Worm (Caenorhabditis elegans) whole organism, L4/young adult: ENCODE results near the gene Y52E8A.2.

ENCODE experiments used
- W03F9.2 ChIP-seq: fragments of 150-350 bp; optimal IDR thresholded peaks from 2 replicates; lab custom pipeline; 2014; ENCODE audit warnings: missing biosample characterization, missing genetic modification characterization
- dao-5 ChIP-seq: sonication (generic microtip); optimal IDR thresholded peaks from 2 replicates; lab custom pipeline; 2016; ENCODE audit warnings: missing genotype, missing genetic modification characterization, moderate library complexity, missing compliant biosample characterization
- him-1 ChIP-seq: sonication (generic microtip); optimal IDR thresholded peaks from 2 replicates; lab custom pipeline; 2016; ENCODE audit warnings: missing genotype, missing genetic modification reagents, missing genetic modification characterization, missing compliant biosample characterization

The Y52E8A.2 gene

ce11 chrII:4320455-4320854 lies at the start of gene Y52E8A.2:
TSS of gene Y52E8A.2 (plus strand) at chrII:4320836.
- TF ChIP-seq dao-5 (tag; lab: Kevin White, UChicago), result no peak
- TF ChIP-seq him-1 (tag; lab: Kevin White, UChicago), result no peak
- TF ChIP-seq W03F9.2 (tag; lab: Kevin White, UChicago), result no peak

ce11 chrII:4275637-4276252 lies 44.9 kb upstream of the Y52E8A.2 start, which contains the start of gene npr-42:
TSS of gene npr-42 (plus strand) at chrII:4276202.
- TF ChIP-seq W03F9.2 (tag; lab: Kevin White, UChicago) (no peak), him-1 (tag; lab: Kevin White, UChicago) (no peak), dao-5 (tag; lab: Kevin White, UChicago) (no peak)

ce11 chrII:4276924-4277323 lies 43.7 kb upstream of the Y52E8A.2 start:
- TF ChIP-seq dao-5 (tag; lab: Kevin White, UChicago), result no peak
- TF ChIP-seq him-1 (tag; lab: Kevin White, UChicago), result no peak
- no peak for TF ChIP-seq W03F9.2 (tag; lab: Kevin White, UChicago)

- TF ChIP-seq W03F9.2 (tag; lab: Kevin White, UChicago) (no peak), him-1 (tag; lab: Kevin White, UChicago) (no peak), dao-5 (tag; lab: Kevin White, UChicago) (no peak)
These were observed 43.0 kb upstream of the Y52E8A.2 start for ce11 chrII:4277639-4278038.

ce11 chrII:4281743-4282142 lies 38.9 kb upstream of the Y52E8A.2 start, which contains the start of gene C01F1.5:
TSS of gene C01F1.5 (minus strand) at chrII:4281845.
- TF ChIP-seq him-1 (tag; lab: Kevin White, UChicago) (no peak), dao-5 (tag; lab: Kevin White, UChicago) (no peak), W03F9.2 (tag; lab: Kevin White, UChicago) (no peak)

- TF ChIP-seq W03F9.2 (tag; lab: Kevin White, UChicago), result no peak
- no peak for TF ChIP-seq him-1 (tag; lab: Kevin White, UChicago)
- TF ChIP-seq dao-5 (tag; lab: Kevin White, UChicago), result no peak
These were observed 36.1 kb upstream of the Y52E8A.2 start for ce11 chrII:4284305-4285193.

ce11 chrII:4286921-4287320 lies 33.7 kb upstream of the Y52E8A.2 start:
- TF ChIP-seq dao-5 (tag; lab: Kevin White, UChicago) (no peak), W03F9.2 (tag; lab: Kevin White, UChicago) (no peak), him-1 (tag; lab: Kevin White, UChicago) (no peak)

- no peak for TF ChIP-seq him-1 (tag; lab: Kevin White, UChicago)
- no peak for TF ChIP-seq W03F9.2 (tag; lab: Kevin White, UChicago)
- TF ChIP-seq dao-5 (tag; lab: Kevin White, UChicago), result no peak
These were observed 32.5 kb upstream of the Y52E8A.2 start, which contains the start of gene C01F1.6 for ce11 chrII:4288111-4288510. TSS of gene C01F1.6 (minus strand) at chrII:4288211.

- TF ChIP-seq him-1 (tag; lab: Kevin White, UChicago) (no peak), dao-5 (tag; lab: Kevin White, UChicago) (no peak), W03F9.2 (tag; lab: Kevin White, UChicago) (no peak)
These were observed 32.1 kb upstream of the Y52E8A.2 start for ce11 chrII:4288572-4288971.

- TF ChIP-seq him-1 (tag; lab: Kevin White, UChicago) (no peak), W03F9.2 (tag; lab: Kevin White, UChicago) (no peak), dao-5 (tag; lab: Kevin White, UChicago) (no peak)
These were observed 28.8 kb upstream of the Y52E8A.2 start for ce11 chrII:4291799-4292198.

- TF ChIP-seq him-1 (tag; lab: Kevin White, UChicago), result no peak
- no peak for TF ChIP-seq W03F9.2 (tag; lab: Kevin White, UChicago)
- TF ChIP-seq dao-5 (tag; lab: Kevin White, UChicago), result no peak
These were observed 27.6 kb upstream of the Y52E8A.2 start for ce11 chrII:4293027-4293522.

- TF ChIP-seq dao-5 (tag; lab: Kevin White, UChicago), result no peak
These were observed 26.4 kb upstream of the Y52E8A.2 start for ce11 chrII:4294189-4294588.

- TF ChIP-seq him-1 (tag; lab: Kevin White, UChicago) (no peak), W03F9.2 (tag; lab: Kevin White, UChicago) (no peak), dao-5 (tag; lab: Kevin White, UChicago) (no peak)
These were observed 25.8 kb upstream of the Y52E8A.2 start, which contains the start of gene rml-4 for ce11 chrII:4294801-4295200. TSS of gene rml-4 (plus strand) at chrII:4295101.
